Fruit fly (Drosophila melanogaster): ENCODE results near the gene Nnk.

Nnk gene

DNA sequence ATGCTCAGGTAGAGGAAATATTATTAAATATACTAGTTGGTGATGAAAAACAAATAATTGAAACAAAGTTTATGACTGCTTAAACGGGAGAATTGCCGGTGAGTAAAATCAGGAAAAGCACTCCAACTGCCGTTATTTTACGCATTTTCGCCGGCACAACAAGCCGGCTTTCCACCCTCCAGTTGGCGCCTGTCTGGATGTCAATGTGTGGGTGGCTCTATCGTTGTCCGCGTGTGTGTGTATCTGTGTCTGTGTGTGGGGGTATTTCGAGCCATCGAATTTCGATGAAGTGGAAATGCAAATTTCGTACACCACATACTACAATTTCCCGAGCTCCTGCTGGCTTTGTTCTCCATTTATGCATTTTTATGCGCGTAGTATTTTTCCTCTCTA lies 6.7 kb upstream of the Nnk start (continued):
- TF ChIP-seq CG2199 (GFP tag; IDR thresholded peaks at IDR 0.05) = no peak
- TF ChIP-seq Oli (tag; optimal IDR thresholded peaks at IDR 0.05) = no peak
- no peak for TF ChIP-seq h (optimal IDR thresholded peaks at IDR 0.05)
- no peak for TF ChIP-seq B-H1 (GFP tag; IDR thresholded peaks at IDR 0.05)
- TF ChIP-seq ham (GFP tag; IDR thresholded peaks at IDR 0.05) = no peak
- no peak for TF ChIP-seq fd96Cb (tag; optimal IDR thresholded peaks at IDR 0.05)
- no peak for TF ChIP-seq emc (GFP tag; optimal IDR thresholded peaks at IDR 0.05)
- peak; percentile 37 for TF ChIP-seq cg (GFP tag; optimal IDR thresholded peaks at IDR 0.05)
- no peak for TF ChIP-seq CG4328 (GFP tag; optimal IDR thresholded peaks at IDR 0.05)
- TF ChIP-seq Trl (optimal IDR thresholded peaks at IDR 0.05) = no peak
- no peak for TF ChIP-seq Trl (GFP tag; optimal IDR thresholded peaks at IDR 0.05)
- no peak for TF ChIP-seq Hr3 (GFP tag; optimal IDR thresholded peaks at IDR 0.05)
- no peak for TF ChIP-seq CG11398 (GFP tag; optimal IDR thresholded peaks at IDR 0.05)
- no peak for TF ChIP-seq CG13287 (GFP tag; IDR thresholded peaks at IDR 0.05; ENCODE audit: partially characterized antibody)
- no peak for TF ChIP-seq Hey (tag; optimal IDR thresholded peaks at IDR 0.05)
- no peak for TF ChIP-seq Dref (GFP tag; IDR thresholded peaks at IDR 0.05)
- TF ChIP-seq D19B (GFP tag; optimal IDR thresholded peaks at IDR 0.05) = no peak
- TF ChIP-seq CG7963 (GFP tag; IDR thresholded peaks at IDR 0.05; ENCODE audit: partially characterized antibody) = 0 out of 3 replicates have a peak, but pooled peaks have one; percentile 8
- TF ChIP-seq CG10209 (GFP tag; optimal IDR thresholded peaks at IDR 0.05) = no peak
- TF ChIP-seq pros (GFP tag; optimal IDR thresholded peaks at IDR 0.05) = no peak
- 0 out of 2 replicates have a peak, but pooled peaks have one; percentile 1 for TF ChIP-seq unc-4 (GFP tag; IDR thresholded peaks at IDR 0.05; ENCODE audit: partially characterized antibody)
- no peak for TF ChIP-seq CG18011 (GFP tag; optimal IDR thresholded peaks at IDR 0.05)

DNA sequence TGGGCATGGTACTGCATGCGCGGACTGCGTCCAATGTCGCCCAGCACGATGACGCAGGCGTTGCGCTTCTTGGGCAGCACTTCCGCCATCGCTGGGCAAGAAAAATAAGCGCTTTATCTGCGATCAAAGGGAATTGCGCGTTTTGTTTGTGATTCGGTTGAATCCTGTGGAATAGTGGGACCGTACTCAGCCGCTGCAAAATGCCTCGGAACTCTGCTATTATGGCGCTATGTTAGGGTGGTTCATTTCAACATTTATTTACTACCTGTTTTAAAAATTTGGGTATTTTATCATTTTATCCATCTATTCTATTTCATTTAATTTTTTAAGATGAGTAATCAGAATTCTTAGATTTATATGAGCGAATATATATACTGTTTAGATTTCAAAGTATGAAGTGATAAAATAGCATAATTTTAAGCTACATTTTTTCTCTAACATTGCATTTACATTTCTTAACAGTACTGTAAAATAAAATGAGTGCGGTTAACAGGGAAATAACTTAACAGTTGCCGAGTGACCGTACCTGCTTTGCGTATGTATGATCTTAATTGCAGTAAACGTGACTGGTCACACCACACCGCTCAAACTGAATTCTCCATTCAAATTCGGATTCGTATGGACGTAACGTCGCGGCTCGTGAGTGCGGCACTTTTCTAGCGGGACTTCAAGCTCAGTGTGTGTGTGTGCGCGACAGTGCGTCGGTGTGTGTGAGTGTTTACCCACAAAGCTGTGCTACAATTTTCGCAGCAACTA lies 6.1 kb upstream of the Nnk start, which contains the start of the genes Alg1 and tinc:
Gene Alg1, minus strand, starts transcription at position 184 of the 756 bp plus-strand sequence.
Gene tinc, plus strand, starts transcription at position 591 of the 756 bp plus-strand sequence.
- TF ChIP-seq Taf1 (GFP tag; IDR thresholded peaks at IDR 0.05) = peak; percentile 60
- peak; percentile 32 for TF ChIP-seq CG16863 (GFP tag; optimal IDR thresholded peaks at IDR 0.05)
- TF ChIP-seq dimm (GFP tag; IDR thresholded peaks at IDR 0.05) = no peak
- TF ChIP-seq CG42726 (GFP tag; IDR thresholded peaks at IDR 0.05; ENCODE audit: partially characterized antibody) = peak; percentile 72
- peak; percentile 85 for TF ChIP-seq row (GFP tag; IDR thresholded peaks at IDR 0.05)
- peak; percentile 68 for TF ChIP-seq Xrp1 (GFP tag; IDR thresholded peaks at IDR 0.05)
- TF ChIP-seq CG5180 (GFP tag; optimal IDR thresholded peaks at IDR 0.05) = peak; percentile 4
- peak; percentile 71 for TF ChIP-seq fd3F (GFP tag; optimal IDR thresholded peaks at IDR 0.05)
- no peak for TF ChIP-seq CG33213 (GFP tag; optimal IDR thresholded peaks at IDR 0.05)
- TF ChIP-seq tio (GFP tag; optimal IDR thresholded peaks at IDR 0.05) = no peak
- peak; percentile 46 to 72 for TF ChIP-seq dpn (GFP tag; optimal IDR thresholded peaks at IDR 0.05)
- peak; percentile 42 for TF ChIP-seq Six4 (GFP tag; optimal IDR thresholded peaks at IDR 0.05)
- no peak for TF ChIP-seq pb (GFP tag; optimal IDR thresholded peaks at IDR 0.05)
- TF ChIP-seq pum (GFP tag; optimal IDR thresholded peaks at IDR 0.05) = peak; percentile 0
- TF ChIP-seq Ets97D (GFP tag; optimal IDR thresholded peaks at IDR 0.05) = peak; percentile 77
- TF ChIP-seq Ssrp (tag; optimal IDR thresholded peaks at IDR 0.05) = peak; percentile 47
- TF ChIP-seq CG7839 (tag; optimal IDR thresholded peaks at IDR 0.05) = peak; percentile 77
- no peak for TF ChIP-seq CG5245 (GFP tag; optimal IDR thresholded peaks at IDR 0.05)
- TF ChIP-seq Oli (tag; optimal IDR thresholded peaks at IDR 0.05) = peak; percentile 22
- TF ChIP-seq CG17359 (tag; optimal IDR thresholded peaks at IDR 0.05) = peak; percentile 76
- TF ChIP-seq CG14441 (GFP tag; IDR thresholded peaks at IDR 0.05) = no peak
- TF ChIP-seq pros (GFP tag; optimal IDR thresholded peaks at IDR 0.05) = no peak
- no peak for TF ChIP-seq disco-r (GFP tag; optimal IDR thresholded peaks at IDR 0.05)
- peak; percentile 31; the same call in 1 of the 2 replicates for TF ChIP-seq HLH3B (GFP tag; IDR thresholded peaks at IDR 0.05)
- peak; percentile 65 for TF ChIP-seq CG9727 (GFP tag; optimal IDR thresholded peaks at IDR 0.05)
- peak; percentile 20 for TF ChIP-seq HmgD (GFP tag; optimal IDR thresholded peaks at IDR 0.05)
- no peak for TF ChIP-seq CG1832 (GFP tag; optimal IDR thresholded peaks at IDR 0.05)
- TF ChIP-seq usp (GFP tag; optimal IDR thresholded peaks at IDR 0.05) = no peak
- TF ChIP-seq CG2678 (tag; optimal IDR thresholded peaks at IDR 0.05) = peak; percentile 86
- peak in 1 of 2 experiments; percentile 43 for TF ChIP-seq Eip74EF (GFP tag; optimal IDR thresholded peaks at IDR 0.05)
